Fruit fly (Drosophila melanogaster) whole organism, adult: ENCODE results near the gene CG9536.

Experiments used
- CG5204 ChIP-seq: fragments of 200-800 bp; sonication (Bioruptor generic); optimal IDR thresholded peaks from 2 replicates; lab custom pipeline; 2016; ENCODE audit warnings: missing biosample characterization, missing genetic modification characterization
- kay ChIP-seq: fragments of 200-800 bp; sonication (Bioruptor generic); peaks from one replicate; lab custom pipeline; 2016; ENCODE audit warnings: missing biosample characterization, missing genetic modification characterization, borderline replicate concordance

The CG9536 gene

DNA sequence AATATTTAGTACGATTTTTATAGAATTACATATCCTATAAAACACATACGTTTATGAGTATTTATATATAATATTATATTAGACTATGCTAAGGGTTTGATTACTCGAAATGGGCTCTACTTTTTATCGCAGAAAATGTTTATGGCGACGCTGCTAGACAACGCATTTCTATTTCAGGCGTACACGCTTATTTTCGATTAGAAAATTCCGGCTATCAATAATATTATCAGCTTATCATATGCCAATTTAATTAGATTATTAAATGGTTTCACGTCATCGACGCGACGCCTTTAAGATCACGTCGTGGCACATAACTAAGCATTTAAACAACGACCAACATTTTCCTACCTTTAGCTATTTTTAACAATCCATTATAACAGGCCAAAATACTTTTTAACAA, 50.4 kb downstream of the CG9536 start:
- TF ChIP-seq CG5204 (GFP tag; lab: Kevin White, UChicago) = no peak
- peak; percentile 80 for TF ChIP-seq kay
